Fruit fly (Drosophila melanogaster) whole organism, prepupa: ENCODE data around the gene Dis3l2.

Experiments used
- Blimp-1 ChIP-seq: fragments of 200-800 bp; sonication (Bioruptor generic); optimal IDR thresholded peaks from 3 replicates; lab custom pipeline; 2017; ENCODE audit warnings: missing biosample characterization, missing genetic modification characterization, mild to moderate bottlenecking, moderate library complexity, missing genetic modification reagents
- CG10669 ChIP-seq: fragments of 200-800 bp; sonication (Bioruptor generic); optimal IDR thresholded peaks from 3 replicates; lab custom pipeline; 2018; ENCODE audit warnings: missing biosample characterization, mild to moderate bottlenecking, missing genetic modification characterization, moderate library complexity
- CG11294 ChIP-seq: fragments of 200-800 bp; sonication (Bioruptor generic); IDR thresholded peaks from 2 replicates; pipeline ENCODE4 v1.3.6; 2022; ENCODE audit warnings: missing biosample characterization, missing genetic modification characterization
- CG11902 ChIP-seq: fragments of 200-800 bp; sonication (Bioruptor generic); optimal IDR thresholded peaks from 3 replicates; lab custom pipeline; 2016; ENCODE audit warnings: missing biosample characterization, missing genetic modification characterization
- CG15336 ChIP-seq: fragments of 200-800 bp; sonication (Bioruptor generic); IDR thresholded peaks from 2 replicates; pipeline ENCODE4 v1.3.6; 2022; ENCODE audit warnings: missing biosample characterization, missing genetic modification characterization
- CG3032 ChIP-seq: fragments of 200-800 bp; optimal IDR thresholded peaks from 2 replicates; lab custom pipeline; 2019; ENCODE audit warnings: missing biosample characterization, mild to moderate bottlenecking, missing genetic modification characterization, moderate library complexity
- CG31627 ChIP-seq: fragments of 200-800 bp; sonication (Bioruptor generic); optimal IDR thresholded peaks from 3 replicates; lab custom pipeline; 2016; ENCODE audit warnings: missing biosample characterization, missing genetic modification characterization
- CG34406 ChIP-seq: fragments of 200-800 bp; sonication (Bioruptor generic); optimal IDR thresholded peaks from 3 replicates; lab custom pipeline; 2016; ENCODE audit warnings: missing biosample characterization, missing genetic modification characterization
- CG3919 ChIP-seq: fragments of 200-800 bp; sonication (Bioruptor generic); optimal IDR thresholded peaks from 3 replicates; lab custom pipeline; 2016; ENCODE audit warnings: missing biosample characterization, missing genetic modification characterization
- CG4318 ChIP-seq: fragments of 200-800 bp; sonication (Bioruptor generic); optimal IDR thresholded peaks from 3 replicates; lab custom pipeline; 2017; ENCODE audit warnings: missing biosample characterization, mild to moderate bottlenecking, missing genetic modification characterization
- CG6163 ChIP-seq: fragments of 200-800 bp; sonication (Bioruptor generic); IDR thresholded peaks from 3 replicates; pipeline ENCODE4 v1.3.6; 2022; ENCODE audit warnings: missing biosample characterization, missing genetic modification characterization
- CG6276 ChIP-seq: fragments of 200-800 bp; sonication (Bioruptor generic); optimal IDR thresholded peaks from 2 replicates; lab custom pipeline; 2017; ENCODE audit warnings: missing biosample characterization, mild to moderate bottlenecking, missing genetic modification characterization
- CG6808 ChIP-seq: fragments of 200-800 bp; sonication (Bioruptor generic); optimal IDR thresholded peaks from 3 replicates; lab custom pipeline; 2017; ENCODE audit warnings: missing biosample characterization, missing genetic modification characterization, mild to moderate bottlenecking, moderate library complexity, missing genetic modification reagents
- CG6854 ChIP-seq: fragments of 200-800 bp; sonication (Bioruptor generic); optimal IDR thresholded peaks from 2 replicates; lab custom pipeline; 2017; ENCODE audit warnings: missing biosample characterization, mild to moderate bottlenecking, missing genetic modification characterization
- CG7368 ChIP-seq: fragments of 200-800 bp; sonication (Bioruptor generic); optimal IDR thresholded peaks from 3 replicates; lab custom pipeline; 2016; ENCODE audit warnings: missing biosample characterization, missing genetic modification characterization
- CG8119 ChIP-seq: fragments of 200-800 bp; sonication (Bioruptor generic); IDR thresholded peaks from 3 replicates; pipeline ENCODE4 v1.3.6; 2022; ENCODE audit warnings: missing biosample characterization, missing genetic modification characterization
- CG8319 ChIP-seq: fragments of 200-800 bp; sonication (Bioruptor generic); optimal IDR thresholded peaks from 3 replicates; lab custom pipeline; 2016; ENCODE audit warnings: missing biosample characterization, missing genetic modification characterization
- CG8632 ChIP-seq: fragments of 200-800 bp; sonication (Bioruptor generic); optimal IDR thresholded peaks from 3 replicates; lab custom pipeline; 2016; ENCODE audit warnings: missing biosample characterization, missing genetic modification characterization
- CG9139 ChIP-seq: fragments of 200-800 bp; sonication (Bioruptor generic); optimal IDR thresholded peaks from 3 replicates; lab custom pipeline; 2017; ENCODE audit warnings: missing biosample characterization, mild to moderate bottlenecking, missing genetic modification characterization
- Eip75B ChIP-seq: fragments of 200-800 bp; sonication (Bioruptor generic); optimal IDR thresholded peaks from 3 replicates; lab custom pipeline; 2016; ENCODE audit warnings: missing biosample characterization, missing genetic modification characterization
- Eip78C ChIP-seq: fragments of 200-800 bp; sonication (Bioruptor generic); peaks from one replicate; lab custom pipeline; 2016; ENCODE audit warnings: missing biosample characterization, missing genetic modification characterization
- Eip93F ChIP-seq: fragments of 200-800 bp; sonication (Bioruptor generic); optimal IDR thresholded peaks from 2 replicates; lab custom pipeline; 2016; ENCODE audit warnings: missing biosample characterization, mild to moderate bottlenecking, missing genetic modification characterization
- Hr38 ChIP-seq: sonication (Bioruptor generic); optimal IDR thresholded peaks from 2 replicates; lab custom pipeline; 2016; ENCODE audit warnings: missing biosample characterization, missing genetic modification characterization
- OdsH ChIP-seq: fragments of 200-800 bp; sonication (Bioruptor generic); optimal IDR thresholded peaks from 3 replicates; lab custom pipeline; 2016; ENCODE audit warnings: missing biosample characterization, missing genetic modification characterization
- Sox102F ChIP-seq: fragments of 200-800 bp; sonication (Bioruptor generic); optimal IDR thresholded peaks from 2 replicates; lab custom pipeline; 2016; ENCODE audit warnings: missing biosample characterization, mild to moderate bottlenecking, missing genetic modification characterization
- Sox15 ChIP-seq: fragments of 200-800 bp; sonication (Bioruptor generic); optimal IDR thresholded peaks from 3 replicates; lab custom pipeline; 2016; ENCODE audit warnings: missing biosample characterization, missing genetic modification characterization
- cyc ChIP-seq: fragments of 200-800 bp; sonication (Bioruptor generic); optimal IDR thresholded peaks from 3 replicates; lab custom pipeline; 2016; ENCODE audit warnings: missing biosample characterization, missing genetic modification characterization
- dsx ChIP-seq: fragments of 200-800 bp; optimal IDR thresholded peaks from 3 replicates; lab custom pipeline; 2019; ENCODE audit warnings: missing biosample characterization, mild to moderate bottlenecking, missing genetic modification characterization, moderate library complexity; ENCODE audit not compliant: poor library complexity, severe bottlenecking
- esn ChIP-seq: fragments of 200-800 bp; sonication (Bioruptor generic); optimal IDR thresholded peaks from 2 replicates; lab custom pipeline; 2016; ENCODE audit warnings: missing biosample characterization, mild to moderate bottlenecking, missing genetic modification characterization, moderate library complexity
- fd59A ChIP-seq: fragments of 200-800 bp; sonication (Bioruptor generic); optimal IDR thresholded peaks from 2 replicates; lab custom pipeline; 2017; ENCODE audit warnings: missing biosample characterization, mild to moderate bottlenecking, missing genetic modification characterization, missing genetic modification reagents
- fd85E ChIP-seq: fragments of 200-800 bp; sonication (Bioruptor generic); optimal IDR thresholded peaks from 3 replicates; lab custom pipeline; 2016; ENCODE audit warnings: missing biosample characterization, missing genetic modification characterization
- fkh ChIP-seq: fragments of 200-800 bp; sonication (Bioruptor generic); optimal IDR thresholded peaks from 3 replicates; lab custom pipeline; 2017; ENCODE audit warnings: missing biosample characterization, mild to moderate bottlenecking, missing genetic modification characterization, moderate library complexity
- lz ChIP-seq: fragments of 200-800 bp; sonication (Bioruptor generic); optimal IDR thresholded peaks from 3 replicates; lab custom pipeline; 2016; ENCODE audit warnings: missing biosample characterization, missing genetic modification characterization
- net ChIP-seq: fragments of 200-800 bp; sonication (Bioruptor generic); optimal IDR thresholded peaks from 3 replicates; lab custom pipeline; 2016; ENCODE audit warnings: missing biosample characterization, missing genetic modification characterization
- pdm3 ChIP-seq: fragments of 200-800 bp; sonication (Bioruptor generic); optimal IDR thresholded peaks from 3 replicates; lab custom pipeline; 2016; ENCODE audit warnings: missing biosample characterization, missing genetic modification characterization
- salr ChIP-seq, 2 experiments: fragments of 200-800 bp; sonication (Bioruptor generic); optimal IDR thresholded peaks; 3 replicates each; lab custom pipeline; 2016 to 2018; ENCODE audit warnings: missing biosample characterization in 2 of 2, missing genetic modification characterization in 2 of 2, mild to moderate bottlenecking in 1 of 2
- spab ChIP-seq: fragments of 200-800 bp; sonication (Bioruptor generic); optimal IDR thresholded peaks from 2 replicates; lab custom pipeline; 2017; ENCODE audit warnings: missing biosample characterization, mild to moderate bottlenecking, missing genetic modification characterization, missing genetic modification reagents
- ss ChIP-seq, 2 experiments: fragments of 200-800 bp; sonication (Bioruptor generic); optimal IDR thresholded peaks; 2 replicates in 1 of 2; 3 replicates in 1 of 2; lab custom pipeline; 2017 to 2018; ENCODE audit warnings: mild to moderate bottlenecking in 2 of 2, missing biosample characterization in 2 of 2, missing genetic modification characterization in 2 of 2, moderate library complexity in 1 of 2
- svp ChIP-seq: fragments of 200-800 bp; sonication (Bioruptor generic); peaks from one replicate; lab custom pipeline; 2016; ENCODE audit warnings: missing biosample characterization, missing genetic modification characterization
- topi ChIP-seq: fragments of 200-800 bp; sonication (Bioruptor generic); optimal IDR thresholded peaks from 3 replicates; lab custom pipeline; 2016; ENCODE audit warnings: missing biosample characterization, missing genetic modification characterization
- vri ChIP-seq: fragments of 200-800 bp; sonication (Bioruptor generic); optimal IDR thresholded peaks from 3 replicates; lab custom pipeline; 2016; ENCODE audit warnings: missing biosample characterization, mild to moderate bottlenecking, missing genetic modification characterization

Gene Dis3l2

dm6 chr3L:199754-200596 is 12.5 kb upstream of the Dis3l2 start, which contains the start of the genes rno and mri (continued):
- no peak for TF ChIP-seq Blimp-1 (GFP tag; lab: Kevin White, UChicago)
- no peak for TF ChIP-seq Eip75B (GFP tag; lab: Kevin White, UChicago)
- TF ChIP-seq CG8632 (GFP tag; lab: Kevin White, UChicago), result peak; percentile 64
- TF ChIP-seq CG34406, result peak; percentile 59
- TF ChIP-seq CG3919 (GFP tag; lab: Kevin White, UChicago), result peak; percentile 59
- peak; percentile 52 for TF ChIP-seq lz (GFP tag; lab: Kevin White, UChicago)
- TF ChIP-seq CG6276, result no peak
- TF ChIP-seq fd59A (GFP tag; lab: Kevin White, UChicago), result no peak
- TF ChIP-seq CG3032 (tag; lab: Kevin White, UChicago), result peak; percentile 72

DNA sequence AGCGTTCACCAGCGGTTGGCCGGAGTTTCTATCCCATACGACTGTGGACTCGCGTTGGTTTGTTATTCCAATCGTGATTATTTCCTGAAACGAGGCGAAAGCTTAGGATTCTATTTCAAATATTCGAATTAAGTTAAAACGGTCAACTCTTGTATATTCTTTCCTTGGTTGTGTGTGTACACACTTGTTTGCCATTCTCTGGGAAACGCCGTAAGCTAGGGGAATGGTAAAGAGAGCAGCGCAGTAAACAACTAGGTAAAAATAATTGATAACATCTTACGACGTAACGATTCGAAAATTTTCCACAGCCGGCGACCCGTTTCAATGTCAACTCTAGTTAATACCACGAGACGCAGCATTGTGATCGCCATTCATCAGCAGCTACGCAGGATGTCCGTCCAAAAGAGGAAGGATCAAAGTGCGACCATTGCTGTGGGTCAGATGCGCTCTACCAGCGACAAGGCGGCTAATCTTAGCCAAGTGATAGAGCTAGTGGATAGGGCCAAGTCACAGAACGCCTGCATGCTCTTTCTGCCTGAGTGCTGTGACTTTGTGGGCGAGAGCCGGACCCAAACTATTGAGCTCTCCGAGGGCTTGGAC is 8.9 kb upstream of the Dis3l2 start, which contains the start of gene NitFhit:
Gene NitFhit (plus strand): TSS at position 195 of the 600 bp plus-strand sequence.
- peak in 1 of 2 experiments; percentile 46 for TF ChIP-seq ss (GFP tag; optimal IDR thresholded peaks at IDR 0.05; lab: Kevin White, UChicago)
- peak; percentile 74 for TF ChIP-seq svp (GFP tag; lab: Kevin White, UChicago)
- no peak for TF ChIP-seq CG11902 (GFP tag; lab: Kevin White, UChicago)
- peak; percentile 14 for TF ChIP-seq CG6808 (GFP tag; lab: Kevin White, UChicago)
- no peak for TF ChIP-seq Blimp-1 (GFP tag; lab: Kevin White, UChicago)
- TF ChIP-seq fkh (GFP tag; lab: Kevin White, UChicago), result peak; percentile 71

DNA sequence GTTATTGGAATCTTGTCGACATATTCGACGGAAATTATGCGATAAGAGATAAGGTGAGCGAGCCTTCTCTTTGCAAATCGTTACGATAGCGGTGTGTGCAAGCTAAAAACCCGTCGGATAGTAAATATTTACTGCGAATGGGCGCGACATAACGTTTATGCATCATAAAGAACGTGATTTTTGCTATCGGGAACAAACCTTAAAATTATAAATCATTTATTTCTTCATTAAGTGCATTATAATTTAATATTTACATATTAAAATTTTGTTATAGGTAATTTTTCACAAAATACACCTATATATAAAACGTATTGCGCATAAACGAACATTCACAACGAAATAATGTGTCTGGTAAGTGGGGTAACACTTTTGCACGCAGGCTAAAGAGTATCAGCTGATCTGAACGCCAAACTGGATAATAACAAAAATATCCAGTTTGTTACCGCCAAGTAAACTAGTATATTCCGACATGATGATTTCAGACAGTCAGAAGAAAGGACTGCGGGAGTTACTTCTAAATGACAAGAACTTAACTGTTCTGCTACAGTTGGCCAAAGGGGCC is 6.7 kb upstream of the Dis3l2 start, which contains the start of the genes Gk1 and CG13876:
Gene Gk1 (minus strand): TSS at position 122 of the 562 bp plus-strand sequence.
Gene CG13876 (plus strand): TSS at position 412 of the 562 bp plus-strand sequence.
- TF ChIP-seq Hr38 (GFP tag; lab: Kevin White, UChicago) (no peak), CG4318 (GFP tag; lab: Kevin White, UChicago) (no peak), lz (GFP tag; lab: Kevin White, UChicago) (peak; percentile 84), CG11294 (GFP tag; lab: Robert Waterston, UW) (peak; percentile 89), CG34406 (peak; percentile 97), Sox15 (GFP tag; lab: Kevin White, UChicago) (peak; percentile 83), fkh (GFP tag; lab: Kevin White, UChicago) (peak; percentile 99), esn (peak; percentile 93), net (peak; percentile 94), dsx (GFP tag; lab: Kevin White, UChicago) (peak; percentile 97), CG6276 (peak; percentile 95), vri (GFP tag; lab: Kevin White, UChicago) (peak; percentile 92), CG8119 (GFP tag; lab: Robert Waterston, UW) (peak; percentile 97), CG9139 (GFP tag; lab: Kevin White, UChicago) (peak; percentile 96), CG31627 (GFP tag; lab: Kevin White, UChicago) (peak; percentile 75), CG3919 (GFP tag; lab: Kevin White, UChicago) (peak; percentile 94), CG10669 (GFP tag; lab: Kevin White, UChicago) (peak; percentile 94), cyc (GFP tag; lab: Kevin White, UChicago) (peak; percentile 80), spab (GFP tag; lab: Kevin White, UChicago) (peak; percentile 90), fd59A (GFP tag; lab: Kevin White, UChicago) (peak; percentile 85), svp (GFP tag; lab: Kevin White, UChicago) (peak; percentile 96), fd85E (GFP tag; lab: Kevin White, UChicago) (peak; percentile 42), Eip93F (GFP tag; lab: Kevin White, UChicago) (peak; percentile 91), CG6163 (GFP tag; lab: Robert Waterston, UW) (peak; percentile 97), OdsH (no peak), salr (GFP tag; optimal IDR thresholded peaks at IDR 0.05; lab: Kevin White, UChicago) (peak in 1 of 2 experiments; percentile 89), CG8319 (GFP tag; lab: Kevin White, UChicago) (no peak), CG7368 (GFP tag; lab: Kevin White, UChicago) (no peak), CG8632 (GFP tag; lab: Kevin White, UChicago) (peak; percentile 96), CG3032 (tag; lab: Kevin White, UChicago) (peak; percentile 98), CG6854 (GFP tag; lab: Kevin White, UChicago) (peak; percentile 90), pdm3 (GFP tag; lab: Kevin White, UChicago) (no peak), Sox102F (GFP tag; lab: Kevin White, UChicago) (no peak), Eip78C (peak; percentile 98), Blimp-1 (GFP tag; lab: Kevin White, UChicago) (peak; percentile 84), CG15336 (GFP tag; lab: Robert Waterston, UW) (peak; percentile 98), topi (GFP tag; lab: Kevin White, UChicago) (peak; percentile 91)
